Worm (Caenorhabditis elegans): Measurements from ENCODE around the gene srh-209.

DNA sequence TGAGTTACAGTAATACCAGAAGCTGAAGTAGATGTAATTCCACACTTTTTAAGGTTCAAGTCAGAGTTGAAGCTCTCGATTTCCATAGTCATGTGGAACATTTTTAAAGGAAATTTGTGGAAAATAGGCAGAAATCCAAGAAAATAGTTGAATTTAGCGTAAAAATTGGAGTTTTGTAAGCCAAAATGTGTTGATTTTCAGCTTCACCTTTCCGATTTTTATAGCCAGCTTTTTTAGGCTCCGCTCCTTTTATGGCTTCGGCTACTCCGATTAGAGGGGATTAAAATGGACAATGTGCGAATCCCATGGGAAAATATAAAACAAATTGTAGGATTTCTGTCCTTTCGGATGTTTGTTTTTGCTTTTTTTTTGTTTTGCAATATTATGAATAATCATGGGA is 36.3 kb downstream of the srh-209 start, which contains the start of gene C08E8.6:
- TF ChIP-seq elt-3 (tag; optimal IDR thresholded peaks at IDR 0.05): no peak
- no peak for TF ChIP-seq nhr-6 (tag; optimal IDR thresholded peaks at IDR 0.05)
- TF ChIP-seq ama-1 (optimal IDR thresholded peaks at IDR 0.05): no peak

Data from whole organism, L2 larva.